Worm (Caenorhabditis elegans) whole organism, early embryonic: Measurements from ENCODE around the gene cyp-13B1.
"Not testable (repeated sequence)": the region's sequence is repeated elsewhere in the genome, so short reads cannot be mapped to it uniquely, and the experiment has no call there.

ENCODE experiments used
- B0310.2 ChIP-seq: sonication (generic microtip); optimal IDR thresholded peaks from 2 replicates; lab custom pipeline; 2016; ENCODE audit warnings: mild to moderate bottlenecking, missing genetic modification characterization, missing compliant biosample characterization
- F13C5.2 ChIP-seq: sonication (generic microtip); optimal IDR thresholded peaks from 2 replicates; lab custom pipeline; 2017; ENCODE audit warnings: mild to moderate bottlenecking, missing genetic modification characterization, inconsistent platforms, missing compliant biosample characterization
- aly-1 ChIP-seq: sonication (generic microtip); optimal IDR thresholded peaks from 2 replicates; lab custom pipeline; 2016; ENCODE audit warnings: missing genetic modification characterization, missing compliant biosample characterization
- ama-1 ChIP-seq: fragments of 150-350 bp; optimal IDR thresholded peaks from 2 replicates; lab custom pipeline; 2014
- ceh-13 ChIP-seq: fragments of 200-800 bp; sonication (Bioruptor generic); optimal IDR thresholded peaks from 2 replicates; lab custom pipeline; 2018; ENCODE audit warnings: mild to moderate bottlenecking, missing genetic modification characterization, missing compliant biosample characterization
- ceh-36 ChIP-seq: sonication (generic microtip); optimal IDR thresholded peaks from 2 replicates; lab custom pipeline; 2016; ENCODE audit warnings: missing genetic modification characterization, inconsistent platforms, missing compliant biosample characterization
- ets-7 ChIP-seq: sonication (generic microtip); optimal IDR thresholded peaks from 2 replicates; lab custom pipeline; 2016; ENCODE audit warnings: missing genotype, missing genetic modification characterization, missing compliant biosample characterization
- flt-1 ChIP-seq: fragments of 200-800 bp; sonication (Bioruptor generic); IDR thresholded peaks from 2 replicates; pipeline ENCODE4 v1.3.6; 2022; ENCODE audit warnings: missing genetic modification characterization, missing compliant biosample characterization
- hmbx-1 ChIP-seq: sonication (generic microtip); optimal IDR thresholded peaks from 2 replicates; lab custom pipeline; 2016; ENCODE audit warnings: mild to moderate bottlenecking, missing genetic modification characterization, missing compliant biosample characterization
- hmg-4 ChIP-seq: fragments of 200-800 bp; sonication (Bioruptor generic); optimal IDR thresholded peaks from 2 replicates; lab custom pipeline; 2018; ENCODE audit warnings: mild to moderate bottlenecking, missing genetic modification characterization, missing compliant biosample characterization
- hnd-1 ChIP-seq: sonication (generic microtip); optimal IDR thresholded peaks from 2 replicates; lab custom pipeline; 2016; ENCODE audit warnings: missing genetic modification characterization, missing compliant biosample characterization
- pes-1 ChIP-seq: fragments of 200-800 bp; sonication (Bioruptor generic); IDR thresholded peaks from 2 replicates; pipeline ENCODE4 v1.3.6; 2022; ENCODE audit warnings: missing genetic modification reagents, missing genetic modification characterization, missing compliant biosample characterization
- scrt-1 ChIP-seq: fragments of 200-800 bp; sonication (Bioruptor generic); IDR thresholded peaks from 2 replicates; pipeline ENCODE4 v1.3.6; 2022; ENCODE audit warnings: missing genetic modification characterization, missing compliant biosample characterization
- sea-1 ChIP-seq: fragments of 200-800 bp; sonication (Bioruptor generic); conservative IDR thresholded peaks from 2 replicates; pipeline ENCODE4 v1.3.6; 2022; ENCODE audit warnings: missing genetic modification characterization, missing compliant biosample characterization
- tbx-11 ChIP-seq: fragments of 200-800 bp; sonication (Bioruptor generic); IDR thresholded peaks from 2 replicates; pipeline ENCODE4 v1.3.6; 2022; ENCODE audit warnings: missing genetic modification characterization, missing compliant biosample characterization
- tbx-37 ChIP-seq: fragments of 200-800 bp; sonication (Bioruptor generic); conservative IDR thresholded peaks from 2 replicates; pipeline ENCODE4 v1.3.6; 2022; ENCODE audit warnings: missing genetic modification reagents, missing genetic modification characterization, missing compliant biosample characterization
- tra-4 ChIP-seq: sonication (generic microtip); optimal IDR thresholded peaks from 2 replicates; lab custom pipeline; 2017; ENCODE audit warnings: missing genetic modification characterization, missing compliant biosample characterization

cyp-13B1 gene

DNA sequence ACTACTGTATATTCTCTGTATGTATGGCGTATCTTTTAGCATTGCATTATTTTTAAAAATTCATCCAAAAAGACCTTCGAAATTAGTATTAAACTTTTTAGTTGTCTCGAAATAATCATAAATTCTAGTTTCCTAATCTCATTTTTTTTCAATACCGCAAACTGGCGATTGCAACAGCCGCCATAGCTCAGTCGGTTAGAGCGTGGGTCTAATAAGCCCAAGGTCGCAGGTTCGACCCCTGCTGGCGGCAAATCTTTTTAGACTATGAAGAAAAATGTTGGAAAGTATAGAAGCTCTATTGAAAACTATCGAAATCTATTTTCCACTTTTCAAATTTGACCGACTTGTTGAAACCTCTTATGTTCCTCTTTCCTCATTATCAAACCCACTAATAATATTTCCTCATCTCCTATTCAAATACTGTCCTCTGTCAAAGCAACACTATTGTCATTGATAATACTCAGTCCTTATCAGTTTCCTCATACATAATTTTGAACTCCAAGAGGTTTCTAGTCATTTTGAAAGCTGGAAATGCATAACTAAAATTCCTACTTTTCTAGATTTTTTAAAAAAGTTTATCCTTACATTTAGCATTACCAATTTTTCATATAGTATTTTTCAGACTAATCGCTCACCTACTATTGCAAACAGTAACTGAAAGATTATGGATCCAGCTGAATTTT is 26.5 kb upstream of the cyp-13B1 start, which contains the start of gene jmjd-3.3:
TSS of gene jmjd-3.3 (plus strand) at position 633 of the 683 bp plus-strand sequence.
- no peak for TF ChIP-seq aly-1 (tag; lab: Kevin White, UChicago)
- no peak for TF ChIP-seq scrt-1
- TF ChIP-seq ceh-36: no peak
- TF ChIP-seq pes-1 (GFP tag; lab: Robert Waterston, UW): no peak
- no peak for TF ChIP-seq ama-1 (lab: Kevin White, UChicago)
- TF ChIP-seq hmbx-1 (tag; lab: Kevin White, UChicago): no peak
- no peak for TF ChIP-seq hmg-4 (GFP tag; lab: Kevin White, UChicago)
- no peak for TF ChIP-seq F13C5.2 (tag; lab: Kevin White, UChicago)
- no peak for TF ChIP-seq B0310.2 (tag; lab: Kevin White, UChicago)
- no peak for TF ChIP-seq ceh-13

ce11 chrX:13435116-13435515 is 25.7 kb upstream of the cyp-13B1 start:
- TF ChIP-seq flt-1 (GFP tag; lab: Robert Waterston, UW): no peak
- no peak for TF ChIP-seq sea-1 (GFP tag; lab: Robert Waterston, UW)
- TF ChIP-seq ceh-13: no peak
- TF ChIP-seq aly-1 (tag; lab: Kevin White, UChicago): no peak
- TF ChIP-seq hmbx-1 (tag; lab: Kevin White, UChicago): no peak
- TF ChIP-seq hmg-4 (GFP tag; lab: Kevin White, UChicago): no peak
- no peak for TF ChIP-seq ceh-36
- no peak for TF ChIP-seq tbx-11
- TF ChIP-seq hnd-1 (tag; lab: Kevin White, UChicago): no peak
- TF ChIP-seq scrt-1: no peak
- TF ChIP-seq ets-7: no peak
- TF ChIP-seq ama-1 (lab: Kevin White, UChicago): no peak
- no peak for TF ChIP-seq tbx-37 (GFP tag; lab: Robert Waterston, UW)
- TF ChIP-seq F13C5.2 (tag; lab: Kevin White, UChicago): no peak

DNA sequence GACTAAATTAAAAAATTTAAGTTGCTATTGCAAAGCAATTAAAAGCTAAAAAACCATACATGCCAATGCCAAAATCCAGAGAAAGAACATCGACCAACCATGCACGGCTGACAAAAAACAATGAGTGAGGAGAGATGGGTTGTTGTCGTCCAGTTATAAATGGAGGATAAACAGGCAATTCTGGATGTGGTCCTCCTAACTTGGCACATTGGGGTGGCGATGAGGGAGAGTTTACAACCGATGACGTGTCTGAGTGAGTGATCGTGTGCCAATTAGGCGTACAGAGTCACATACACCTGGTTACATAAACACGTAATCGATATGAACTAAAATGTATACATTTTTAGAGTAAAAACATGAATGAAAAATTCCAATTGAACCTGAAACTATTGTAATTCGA is 21.9 kb upstream of the cyp-13B1 start, which contains the start of gene C29F7.10:
TSS of gene C29F7.10 (minus strand) at position 101 of the 400 bp plus-strand sequence.
- not testable (repeated sequence) for TF ChIP-seq F13C5.2 (tag; lab: Kevin White, UChicago); flt-1 (GFP tag; lab: Robert Waterston, UW); hmg-4 (GFP tag; lab: Kevin White, UChicago)

DNA sequence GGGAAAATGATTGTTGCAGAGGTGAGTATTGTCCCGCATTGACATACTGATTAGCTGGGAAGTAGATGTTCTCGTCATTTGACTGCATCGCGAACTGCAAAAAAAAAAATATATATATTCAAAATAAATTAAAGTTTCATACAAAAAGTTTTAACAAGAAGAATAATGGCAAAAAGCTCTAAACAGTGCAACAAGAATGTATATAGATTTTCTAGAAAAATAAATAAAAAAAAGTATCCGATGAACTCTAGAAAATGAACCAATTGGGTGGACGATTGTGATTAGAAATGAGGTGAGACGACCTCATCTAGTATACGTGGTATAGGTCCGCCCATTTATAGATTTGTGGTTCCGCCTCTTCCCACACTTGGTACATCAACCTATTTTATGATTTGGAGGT is 19.3 kb upstream of the cyp-13B1 start, which contains the start of gene fkh-4:
TSS of gene fkh-4 (minus strand) at position 101 of the 400 bp plus-strand sequence.
- not testable (repeated sequence) for TF ChIP-seq hmbx-1 (tag; lab: Kevin White, UChicago); tra-4 (tag; lab: Kevin White, UChicago); hmg-4 (GFP tag; lab: Kevin White, UChicago)

DNA sequence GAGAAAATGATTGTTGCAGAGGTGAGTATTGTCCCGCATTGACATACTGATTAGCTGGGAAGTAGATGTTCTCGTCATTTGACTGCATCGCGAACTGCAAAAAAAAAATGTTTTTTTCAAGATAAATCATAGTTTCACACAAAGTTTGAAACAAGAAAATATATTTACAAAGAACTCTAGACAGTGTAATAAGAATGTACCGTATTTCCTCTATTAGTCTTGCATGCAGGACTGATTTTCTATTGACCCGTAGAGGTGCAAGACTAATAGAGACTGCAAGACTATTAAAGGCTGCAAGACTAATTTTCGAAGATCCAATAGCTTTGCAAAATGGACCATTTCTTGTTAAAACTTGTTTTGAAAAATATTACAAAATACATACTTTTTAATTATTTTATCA is 13.9 kb upstream of the cyp-13B1 start, which contains the start of gene fkh-3:
TSS of gene fkh-3 (minus strand) at position 101 of the 400 bp plus-strand sequence.
- TF ChIP-seq hmbx-1 (tag; lab: Kevin White, UChicago) (no peak), tbx-37 (GFP tag; lab: Robert Waterston, UW) (no peak), sea-1 (GFP tag; lab: Robert Waterston, UW) (no peak), tra-4 (tag; lab: Kevin White, UChicago) (no peak), aly-1 (tag; lab: Kevin White, UChicago) (no peak), B0310.2 (tag; lab: Kevin White, UChicago) (no peak)

DNA sequence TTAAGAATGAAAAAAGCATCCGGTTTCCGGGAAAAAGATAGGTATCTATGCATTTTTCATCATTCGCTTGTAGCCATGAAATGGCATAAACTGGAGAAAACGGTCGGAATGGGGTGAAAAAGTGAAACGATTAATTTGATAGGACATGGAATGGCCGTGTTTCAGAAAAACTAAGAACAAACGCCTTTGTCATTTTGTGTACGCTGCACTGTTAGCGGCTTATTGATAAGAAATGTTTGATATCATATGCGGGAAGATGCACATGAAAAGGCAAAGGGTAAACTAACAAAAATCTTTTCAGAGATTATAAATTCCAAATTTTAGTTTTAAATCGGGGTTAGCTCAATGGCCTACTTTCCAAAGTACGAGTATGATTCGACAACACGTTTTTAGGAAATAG is 11.6 kb upstream of the cyp-13B1 start:
- TF ChIP-seq F13C5.2 (tag; lab: Kevin White, UChicago) (no peak), ets-7 (no peak), tbx-37 (GFP tag; lab: Robert Waterston, UW) (no peak), pes-1 (GFP tag; lab: Robert Waterston, UW) (no peak), tbx-11 (no peak), hnd-1 (tag; lab: Kevin White, UChicago) (no peak), tra-4 (tag; lab: Kevin White, UChicago) (no peak), sea-1 (GFP tag; lab: Robert Waterston, UW) (no peak), hmbx-1 (tag; lab: Kevin White, UChicago) (no peak), flt-1 (GFP tag; lab: Robert Waterston, UW) (no peak), aly-1 (tag; lab: Kevin White, UChicago) (no peak)

DNA sequence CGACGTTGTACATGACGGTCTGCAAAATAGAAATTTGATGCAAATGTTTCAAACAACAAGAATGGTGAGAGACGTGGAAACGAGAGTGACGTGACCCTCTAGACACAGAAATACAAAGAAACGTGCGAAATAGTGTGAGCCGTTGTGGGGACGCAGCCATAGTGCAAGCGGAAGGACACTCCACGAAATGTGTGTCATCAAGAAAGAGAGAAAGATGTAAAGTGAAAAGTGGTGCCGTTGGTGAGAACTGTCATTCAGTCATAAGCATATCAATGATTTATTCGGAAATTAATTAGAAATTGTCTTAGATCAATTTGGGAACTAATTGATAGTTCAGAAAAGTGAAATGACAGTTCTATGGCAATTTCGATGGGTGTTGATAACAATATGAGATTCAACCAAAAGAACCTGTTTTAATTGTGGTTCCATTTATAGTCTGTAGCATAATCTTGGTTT is 10.5 kb upstream of the cyp-13B1 start, which contains the start of gene C29F7.3:
TSS of gene C29F7.3 (minus strand) at position 51 of the 456 bp plus-strand sequence.
- no peak for TF ChIP-seq tra-4 (tag; lab: Kevin White, UChicago)
- TF ChIP-seq ceh-36: no peak
- TF ChIP-seq flt-1 (GFP tag; lab: Robert Waterston, UW): no peak
- TF ChIP-seq aly-1 (tag; lab: Kevin White, UChicago): peak; percentile 6

DNA sequence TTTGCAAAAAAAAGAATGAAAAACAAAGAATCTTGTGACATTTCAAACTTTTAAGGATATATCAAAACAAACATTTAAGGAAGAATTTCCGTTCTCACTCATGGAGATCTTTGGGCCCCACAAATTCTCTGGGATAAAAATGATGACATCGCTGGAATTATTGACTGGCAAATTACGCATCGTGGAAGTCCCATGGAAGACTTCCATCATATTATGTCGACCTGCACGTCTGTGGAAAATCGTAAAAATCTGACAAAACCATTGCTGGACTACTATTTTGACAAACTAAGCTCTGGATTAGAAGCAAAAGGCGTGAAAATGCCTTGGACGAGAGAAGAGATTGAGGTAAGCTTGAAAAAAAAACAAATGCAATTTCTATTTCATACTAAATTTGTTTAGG is 8.0 kb upstream of the cyp-13B1 start:
- no peak for TF ChIP-seq B0310.2 (tag; lab: Kevin White, UChicago)
- TF ChIP-seq aly-1 (tag; lab: Kevin White, UChicago): no peak
- TF ChIP-seq flt-1 (GFP tag; lab: Robert Waterston, UW): no peak
- no peak for TF ChIP-seq ceh-36
- no peak for TF ChIP-seq pes-1 (GFP tag; lab: Robert Waterston, UW)
- no peak for TF ChIP-seq tra-4 (tag; lab: Kevin White, UChicago)
- no peak for TF ChIP-seq ets-7
- no peak for TF ChIP-seq ceh-13
- TF ChIP-seq hmbx-1 (tag; lab: Kevin White, UChicago): no peak
- no peak for TF ChIP-seq scrt-1
- no peak for TF ChIP-seq tbx-37 (GFP tag; lab: Robert Waterston, UW)
- no peak for TF ChIP-seq hmg-4 (GFP tag; lab: Kevin White, UChicago)
- no peak for TF ChIP-seq ama-1 (lab: Kevin White, UChicago)
- no peak for TF ChIP-seq sea-1 (GFP tag; lab: Robert Waterston, UW)
- TF ChIP-seq hnd-1 (tag; lab: Kevin White, UChicago): no peak
- no peak for TF ChIP-seq F13C5.2 (tag; lab: Kevin White, UChicago)
